Worm (Caenorhabditis elegans): ENCODE data around the gene C47E12.13.

DNA sequence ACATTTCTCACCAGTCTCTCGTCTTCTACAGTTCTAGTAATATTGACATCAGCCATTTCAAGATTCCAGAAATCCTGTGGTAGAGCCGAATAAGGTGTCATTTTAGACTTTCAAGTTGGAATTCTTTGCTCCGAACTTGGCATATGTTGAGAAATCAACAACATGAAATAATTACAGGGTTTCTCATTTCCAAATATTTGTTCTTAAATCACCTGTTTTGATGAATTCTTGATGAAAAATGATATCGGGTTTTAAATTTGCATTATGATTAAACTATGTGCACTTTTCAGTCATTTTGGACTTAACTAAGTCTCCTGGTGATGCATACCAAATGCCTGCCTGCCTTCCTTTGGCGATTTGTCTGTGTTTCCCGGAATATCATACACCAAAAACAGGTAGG, 46.9 kb upstream of the C47E12.13 start, which contains the start of gene srv-12:
- TF ChIP-seq mab-5 (tag; optimal IDR thresholded peaks at IDR 0.05), result no peak
- no peak for TF ChIP-seq unc-39 (tag; optimal IDR thresholded peaks at IDR 0.05)
- no peak for TF ChIP-seq lin-11 (tag; optimal IDR thresholded peaks at IDR 0.05)
- TF ChIP-seq nhr-12 (tag; optimal IDR thresholded peaks at IDR 0.05), result no peak
- TF ChIP-seq nhr-77 (tag; optimal IDR thresholded peaks at IDR 0.05), result no peak
- TF ChIP-seq lin-13 (GFP tag; optimal IDR thresholded peaks at IDR 0.05), result no peak
- TF ChIP-seq lin-39 (tag; optimal IDR thresholded peaks at IDR 0.05), result no peak
- no peak for TF ChIP-seq mbf-1 (tag; optimal IDR thresholded peaks at IDR 0.05)
- TF ChIP-seq aly-2 (tag; optimal IDR thresholded peaks at IDR 0.05), result no peak
- TF ChIP-seq snpc-4 (tag; optimal IDR thresholded peaks at IDR 0.05), result no peak
- TF ChIP-seq lsy-2 (tag; optimal IDR thresholded peaks at IDR 0.05), result no peak

Measured in whole organism, L2 larva.